Worm (Caenorhabditis elegans) whole organism, young adult: ENCODE data around the gene spp-10.
A peak's percentile ranks its signal among the peaks of the same experiment; 100 is the strongest.

Experiments
- B0019.2 ChIP-seq: fragments of 200-800 bp; sonication (Bioruptor generic); conservative IDR thresholded peaks from 2 replicates; pipeline ENCODE4 v1.3.6; 2022; ENCODE audit warnings: missing genetic modification reagents, missing genetic modification characterization, missing compliant biosample characterization
- B0261.1 ChIP-seq: sonication (generic microtip); optimal IDR thresholded peaks from 2 replicates; lab custom pipeline; 2016; ENCODE audit warnings: mild to moderate bottlenecking, missing genetic modification characterization, moderate library complexity, missing compliant biosample characterization
- F10E7.11 ChIP-seq: sonication (generic microtip); optimal IDR thresholded peaks from 2 replicates; lab custom pipeline; 2017; ENCODE audit warnings: mild to moderate bottlenecking, missing genetic modification characterization, moderate library complexity, missing compliant biosample characterization
- F22D6.2 ChIP-seq: sonication (generic microtip); optimal IDR thresholded peaks from 2 replicates; lab custom pipeline; 2016; ENCODE audit warnings: mild to moderate bottlenecking, missing genetic modification characterization, missing compliant biosample characterization
- F33H1.4 ChIP-seq: fragments of 200-800 bp; sonication (Bioruptor generic); IDR thresholded peaks from 2 replicates; pipeline ENCODE4 v1.3.6; 2022; ENCODE audit warnings: missing genetic modification reagents, missing genetic modification characterization, missing compliant biosample characterization
- F49E8.2 ChIP-seq: sonication (generic microtip); optimal IDR thresholded peaks from 3 replicates; lab custom pipeline; 2017; ENCODE audit warnings: missing genetic modification characterization, mild to moderate bottlenecking, missing compliant biosample characterization, antibody characterized with exemption, moderate library complexity; ENCODE audit not compliant: insufficient read depth
- F57A8.1 ChIP-seq: fragments of 200-800 bp; sonication (Bioruptor generic); optimal IDR thresholded peaks from 2 replicates; lab custom pipeline; 2018; ENCODE audit warnings: mild to moderate bottlenecking, missing genetic modification characterization, moderate library complexity, missing compliant biosample characterization
- Y53F4B.3 ChIP-seq: fragments of 200-800 bp; sonication (Bioruptor generic); IDR thresholded peaks from 2 replicates; pipeline ENCODE4 v1.3.6; 2022; ENCODE audit warnings: missing genetic modification reagents, missing genetic modification characterization, missing compliant biosample characterization
- ZK185.1 ChIP-seq: sonication (generic microtip); optimal IDR thresholded peaks from 2 replicates; lab custom pipeline; 2016; ENCODE audit warnings: mild to moderate bottlenecking, missing genetic modification characterization, missing compliant biosample characterization; ENCODE audit not compliant: poor library complexity, severe bottlenecking
- aptf-2 ChIP-seq: fragments of 200-800 bp; sonication (Bioruptor generic); conservative IDR thresholded peaks from 2 replicates; pipeline ENCODE4 v1.3.6; 2022; ENCODE audit warnings: missing genetic modification reagents, missing genetic modification characterization, missing compliant biosample characterization
- aptf-3 ChIP-seq: fragments of 200-800 bp; sonication (Bioruptor generic); IDR thresholded peaks from 2 replicates; pipeline ENCODE4 v1.3.6; 2022; ENCODE audit warnings: missing genetic modification characterization, missing compliant biosample characterization
- bed-1 ChIP-seq: fragments of 200-800 bp; sonication (Bioruptor generic); IDR thresholded peaks from 2 replicates; pipeline ENCODE4 v1.3.6; 2022; ENCODE audit warnings: missing genetic modification reagents, missing genetic modification characterization, missing compliant biosample characterization
- cebp-2 ChIP-seq: fragments of 200-800 bp; sonication (Bioruptor generic); IDR thresholded peaks from 2 replicates; pipeline ENCODE4 v1.3.6; 2022; ENCODE audit warnings: missing genetic modification characterization, missing compliant biosample characterization
- ceh-58 ChIP-seq: fragments of 200-800 bp; sonication (Bioruptor generic); IDR thresholded peaks from 2 replicates; pipeline ENCODE4 v1.3.6; 2022; ENCODE audit warnings: missing genetic modification characterization, missing compliant biosample characterization
- die-1 ChIP-seq: sonication (generic microtip); optimal IDR thresholded peaks from 2 replicates; lab custom pipeline; 2016; ENCODE audit warnings: missing genotype, mild to moderate bottlenecking, missing genetic modification characterization, missing compliant biosample characterization
- dox-1 ChIP-seq: fragments of 200-800 bp; sonication (Bioruptor generic); IDR thresholded peaks from 2 replicates; pipeline ENCODE4 v1.3.6; 2022; ENCODE audit warnings: missing genetic modification reagents, missing genetic modification characterization, missing compliant biosample characterization
- dpl-1 ChIP-seq: fragments of 150-350 bp; optimal IDR thresholded peaks from 2 replicates; lab custom pipeline; 2014; ENCODE audit warnings: missing biosample characterization, missing genetic modification reagents, missing genetic modification characterization
- egl-44 ChIP-seq: fragments of 200-800 bp; sonication (Bioruptor generic); IDR thresholded peaks from 2 replicates; pipeline ENCODE4 v1.3.6; 2022; ENCODE audit warnings: missing genetic modification reagents, missing genetic modification characterization, missing compliant biosample characterization
- egrh-3 ChIP-seq: fragments of 200-800 bp; sonication (Bioruptor generic); IDR thresholded peaks from 2 replicates; pipeline ENCODE4 v1.3.6; 2022; ENCODE audit warnings: missing genetic modification reagents, missing genetic modification characterization, missing compliant biosample characterization
- gei-17 ChIP-seq: fragments of 200-800 bp; sonication (Bioruptor generic); optimal IDR thresholded peaks from 2 replicates; lab custom pipeline; 2018; ENCODE audit warnings: mild to moderate bottlenecking, missing genetic modification characterization, missing compliant biosample characterization
- hlh-12 ChIP-seq: sonication (generic microtip); optimal IDR thresholded peaks from 2 replicates; lab custom pipeline; 2016; ENCODE audit warnings: missing genetic modification characterization, missing compliant biosample characterization
- hmg-20 ChIP-seq: fragments of 200-800 bp; sonication (Bioruptor generic); IDR thresholded peaks from 2 replicates; pipeline ENCODE4 v1.3.6; 2022; ENCODE audit warnings: missing genetic modification reagents, missing genetic modification characterization, missing compliant biosample characterization
- hsf-1 ChIP-seq: fragments of 200-800 bp; sonication (Bioruptor generic); IDR thresholded peaks from 2 replicates; pipeline ENCODE4 v1.3.6; 2022; ENCODE audit warnings: missing genetic modification reagents, missing genetic modification characterization, missing compliant biosample characterization
- lin-35 ChIP-seq, 3 experiments: fragments of 150-350 bp in 2 of 3; sonication (generic microtip) in 1 of 3; optimal IDR thresholded peaks; 2 replicates each; lab custom pipeline; 2014 to 2018; ENCODE audit warnings: missing biosample characterization in 3 of 3, missing genetic modification characterization in 3 of 3, missing genetic modification reagents in 3 of 3
- lin-54 ChIP-seq: fragments of 200-800 bp; sonication (Bioruptor generic); optimal IDR thresholded peaks from 2 replicates; lab custom pipeline; 2018; ENCODE audit warnings: mild to moderate bottlenecking, missing genetic modification characterization, missing compliant biosample characterization
- madf-10 ChIP-seq: sonication (generic microtip); optimal IDR thresholded peaks from 2 replicates; lab custom pipeline; 2016; ENCODE audit warnings: mild to moderate bottlenecking, missing genetic modification characterization, missing compliant biosample characterization
- madf-3 ChIP-seq: fragments of 200-800 bp; sonication (Bioruptor generic); IDR thresholded peaks from 2 replicates; pipeline ENCODE4 v1.3.6; 2022; ENCODE audit warnings: missing genetic modification reagents, missing genetic modification characterization, missing compliant biosample characterization
- madf-6 ChIP-seq: fragments of 200-800 bp; sonication (Bioruptor generic); IDR thresholded peaks from 2 replicates; pipeline ENCODE4 v1.3.6; 2022; ENCODE audit warnings: missing genetic modification reagents, missing genetic modification characterization, missing compliant biosample characterization
- madf-8 ChIP-seq: fragments of 200-800 bp; sonication (Bioruptor generic); conservative IDR thresholded peaks from 2 replicates; pipeline ENCODE4 v1.3.6; 2022; ENCODE audit warnings: missing genetic modification reagents, missing genetic modification characterization, missing compliant biosample characterization
- nhr-179 ChIP-seq: sonication (generic microtip); optimal IDR thresholded peaks from 2 replicates; lab custom pipeline; 2016; ENCODE audit warnings: mild to moderate bottlenecking, missing genetic modification characterization, missing compliant biosample characterization
- nhr-80 ChIP-seq: sonication (generic microtip); optimal IDR thresholded peaks from 2 replicates; lab custom pipeline; 2016; ENCODE audit warnings: missing genetic modification characterization, missing compliant biosample characterization
- rcor-1 ChIP-seq: fragments of 200-800 bp; sonication (Bioruptor generic); IDR thresholded peaks from 2 replicates; pipeline ENCODE4 v1.3.6; 2022; ENCODE audit warnings: missing genetic modification reagents, missing genetic modification characterization, missing compliant biosample characterization
- rec-8 ChIP-seq, 2 experiments: sonication (generic microtip); optimal IDR thresholded peaks; 2 replicates each; lab custom pipeline; 2016; ENCODE audit warnings: mild to moderate bottlenecking in 2 of 2, missing genetic modification characterization in 2 of 2, missing genetic modification reagents in 2 of 2, missing genotype in 2 of 2, missing biosample characterization in 1 of 2, missing compliant biosample characterization in 1 of 2, moderate library complexity in 1 of 2
- sea-2 ChIP-seq: fragments of 200-800 bp; sonication (Bioruptor generic); IDR thresholded peaks from 2 replicates; pipeline ENCODE4 v1.3.6; 2022; ENCODE audit warnings: missing genetic modification characterization, missing compliant biosample characterization
- snpc-3.4 ChIP-seq: sonication (generic microtip); optimal IDR thresholded peaks from 2 replicates; lab custom pipeline; 2017; ENCODE audit warnings: missing genetic modification characterization, mild to moderate bottlenecking, missing compliant biosample characterization, antibody characterized with exemption, moderate library complexity, missing genotype, missing genetic modification reagents
- tbx-9 ChIP-seq: sonication (generic microtip); optimal IDR thresholded peaks from 2 replicates; lab custom pipeline; 2016; ENCODE audit warnings: borderline replicate concordance, missing genetic modification characterization, inconsistent platforms, missing compliant biosample characterization
- unc-62 ChIP-seq: fragments of 150-350 bp; optimal IDR thresholded peaks from 2 replicates; lab custom pipeline; 2014; ENCODE audit warnings: missing biosample characterization, missing genetic modification reagents, missing genetic modification characterization
- ztf-26 ChIP-seq: sonication (generic microtip); optimal IDR thresholded peaks from 2 replicates; lab custom pipeline; 2017; ENCODE audit warnings: missing genetic modification characterization, missing compliant biosample characterization

spp-10 gene

ce11 chrIV:8462376-8462775 is 14.6 kb upstream of the spp-10 start:
- TF ChIP-seq F10E7.11 (tag; lab: Kevin White, UChicago): no peak
- no peak for TF ChIP-seq ztf-26 (tag; lab: Kevin White, UChicago)
- no peak for TF ChIP-seq lin-35 (GFP tag; optimal IDR thresholded peaks at IDR 0.05; lab: Kevin White, UChicago)
- TF ChIP-seq Y53F4B.3 (GFP tag; lab: Robert Waterston, UW): no peak
- TF ChIP-seq tbx-9 (tag; lab: Kevin White, UChicago): no peak
- TF ChIP-seq madf-3: no peak

- TF ChIP-seq die-1 (tag; lab: Kevin White, UChicago) (no peak), unc-62 (GFP tag; lab: Kevin White, UChicago) (peak; percentile 43)
Observed at ce11 chrIV:8463069-8463468, 13.9 kb upstream of the spp-10 start.

- TF ChIP-seq ceh-58 (GFP tag; lab: Robert Waterston, UW): no peak
- TF ChIP-seq dpl-1 (GFP tag; lab: Kevin White, UChicago): no peak
- TF ChIP-seq ZK185.1 (tag; lab: Kevin White, UChicago): no peak
- no peak for TF ChIP-seq lin-54 (GFP tag; lab: Kevin White, UChicago)
- TF ChIP-seq F57A8.1: no peak
- no peak for TF ChIP-seq gei-17 (GFP tag; lab: Kevin White, UChicago)
- no peak for TF ChIP-seq B0261.1
- no peak for TF ChIP-seq sea-2 (GFP tag; lab: Robert Waterston, UW)
- TF ChIP-seq snpc-3.4: no peak
- TF ChIP-seq F22D6.2: no peak
- no peak for TF ChIP-seq madf-6 (GFP tag; lab: Robert Waterston, UW)
- TF ChIP-seq cebp-2 (GFP tag; lab: Robert Waterston, UW): no peak
Observed at ce11 chrIV:8463716-8464115, 13.3 kb upstream of the spp-10 start, which contains the start of gene str-176. str-176 (minus strand) TSS chrIV:8463816.

ce11 chrIV:8464187-8464586 is 12.8 kb upstream of the spp-10 start:
- TF ChIP-seq nhr-179: no peak
- TF ChIP-seq B0019.2 (GFP tag; lab: Robert Waterston, UW): no peak
- TF ChIP-seq aptf-2 (GFP tag; lab: Robert Waterston, UW): no peak
- TF ChIP-seq hmg-20 (GFP tag; lab: Robert Waterston, UW): no peak
- no peak for TF ChIP-seq madf-8 (GFP tag; lab: Robert Waterston, UW)
- no peak for TF ChIP-seq madf-10 (tag; lab: Kevin White, UChicago)
- TF ChIP-seq bed-1 (GFP tag; lab: Robert Waterston, UW): no peak
- TF ChIP-seq nhr-80 (tag; lab: Kevin White, UChicago): no peak
- TF ChIP-seq F49E8.2 (tag; lab: Kevin White, UChicago): no peak
- TF ChIP-seq hlh-12 (tag; lab: Kevin White, UChicago): no peak
- no peak for TF ChIP-seq rec-8 (tag; optimal IDR thresholded peaks at IDR 0.05; lab: Kevin White, UChicago)
- no peak for TF ChIP-seq egl-44
- TF ChIP-seq lin-35 (GFP tag; optimal IDR thresholded peaks at IDR 0.05; lab: Kevin White, UChicago): no peak

- TF ChIP-seq madf-6 (GFP tag; lab: Robert Waterston, UW) (peak; percentile 54), aptf-3 (GFP tag; lab: Robert Waterston, UW) (0 out of 2 replicates have a peak, but pooled peaks have one; percentile 17), egrh-3 (GFP tag; lab: Robert Waterston, UW) (peak; percentile 17; the same call in 1 of the 2 replicates), F33H1.4 (peak; percentile 68), dox-1 (GFP tag; lab: Robert Waterston, UW) (0 out of 2 replicates have a peak, but pooled peaks have one; percentile 49), rcor-1 (GFP tag; lab: Robert Waterston, UW) (0 out of 2 replicates have a peak, but pooled peaks have one; percentile 11), hsf-1 (GFP tag; lab: Robert Waterston, UW) (peak; percentile 97)
- TF ChIP-seq, all 124 proteins: peak for 7; not testable (repeated sequence) for 117
Observed at ce11 chrIV:8467343-8467742, 9.6 kb upstream of the spp-10 start.
